Worm (Caenorhabditis elegans) whole organism, L3 larva: ENCODE results near the gene spas-1.

ENCODE experiments used
- R02D3.7 ChIP-seq: fragments of 150-350 bp; optimal IDR thresholded peaks from 2 replicates; lab custom pipeline; 2014; ENCODE audit warnings: missing biosample characterization, missing genetic modification characterization
- aly-2 ChIP-seq: fragments of 150-350 bp; optimal IDR thresholded peaks from 2 replicates; lab custom pipeline; 2014; ENCODE audit warnings: missing biosample characterization, missing genetic modification characterization
- ama-1 ChIP-seq: fragments of 150-350 bp; optimal IDR thresholded peaks from 2 replicates; lab custom pipeline; 2018
- ceh-16 ChIP-seq: sonication (generic microtip); optimal IDR thresholded peaks from 2 replicates; lab custom pipeline; 2017; ENCODE audit warnings: missing biosample characterization, missing genetic modification characterization
- ceh-28 ChIP-seq: fragments of 150-350 bp; optimal IDR thresholded peaks from 2 replicates; lab custom pipeline; 2014; ENCODE audit warnings: missing biosample characterization, missing genetic modification reagents, missing genetic modification characterization
- daf-12 ChIP-seq: fragments of 150-350 bp; optimal IDR thresholded peaks from 2 replicates; lab custom pipeline; 2014; ENCODE audit warnings: missing biosample characterization, missing genetic modification reagents, missing genetic modification characterization
- egl-27 ChIP-seq: sonication (generic microtip); optimal IDR thresholded peaks from 4 replicates; lab custom pipeline; 2017; ENCODE audit warnings: missing biosample characterization, missing genetic modification reagents, missing genetic modification characterization
- egl-5 ChIP-seq: fragments of 150-350 bp; optimal IDR thresholded peaks from 2 replicates; lab custom pipeline; 2017; ENCODE audit warnings: missing biosample characterization, missing genetic modification reagents, missing genetic modification characterization, inconsistent platforms
- elt-1 ChIP-seq: fragments of 150-350 bp; optimal IDR thresholded peaks from 2 replicates; lab custom pipeline; 2014; ENCODE audit warnings: missing biosample characterization, missing genetic modification characterization
- elt-2 ChIP-seq: sonication (generic microtip); optimal IDR thresholded peaks from 2 replicates; lab custom pipeline; 2016; ENCODE audit warnings: missing genetic modification reagents, mild to moderate bottlenecking, missing genetic modification characterization, missing compliant biosample characterization
- elt-3 ChIP-seq, 3 experiments: fragments of 150-350 bp in 1 of 3; sonication (generic microtip) in 2 of 3; optimal IDR thresholded peaks; 2 replicates in 2 of 3; 4 replicates in 1 of 3; lab custom pipeline; 2014 to 2017; ENCODE audit warnings: missing biosample characterization in 3 of 3, missing genetic modification characterization in 3 of 3
- fkh-10 ChIP-seq: sonication (generic microtip); optimal IDR thresholded peaks from 2 replicates; lab custom pipeline; 2017; ENCODE audit warnings: missing biosample characterization, missing genetic modification reagents, missing genetic modification characterization
- fos-1 ChIP-seq: fragments of 150-350 bp; optimal IDR thresholded peaks from 2 replicates; lab custom pipeline; 2014; ENCODE audit warnings: missing biosample characterization, missing genetic modification characterization
- hmg-11 ChIP-seq: sonication (generic microtip); optimal IDR thresholded peaks from 2 replicates; lab custom pipeline; 2016; ENCODE audit warnings: missing genetic modification characterization, missing compliant biosample characterization
- jun-1 ChIP-seq: fragments of 150-350 bp; optimal IDR thresholded peaks from 2 replicates; lab custom pipeline; 2014; ENCODE audit warnings: missing biosample characterization, missing genetic modification reagents, missing genetic modification characterization
- lin-15B ChIP-seq: fragments of 150-350 bp; optimal IDR thresholded peaks from 2 replicates; lab custom pipeline; 2014; ENCODE audit warnings: missing biosample characterization, missing genetic modification characterization
- lsy-12 ChIP-seq: sonication (generic microtip); optimal IDR thresholded peaks from 2 replicates; lab custom pipeline; 2016; ENCODE audit warnings: mild to moderate bottlenecking, missing genetic modification characterization, missing compliant biosample characterization
- mdl-1 ChIP-seq: fragments of 150-350 bp; optimal IDR thresholded peaks from 2 replicates; lab custom pipeline; 2014; ENCODE audit warnings: missing biosample characterization, missing genetic modification characterization
- nfya-1 ChIP-seq: sonication (generic microtip); optimal IDR thresholded peaks from 2 replicates; lab custom pipeline; 2017; ENCODE audit warnings: missing genetic modification characterization, mild to moderate bottlenecking, missing compliant biosample characterization, antibody characterized with exemption, moderate library complexity; ENCODE audit not compliant: insufficient read depth
- nhr-11 ChIP-seq: fragments of 150-350 bp; optimal IDR thresholded peaks from 2 replicates; lab custom pipeline; 2014; ENCODE audit warnings: missing biosample characterization, missing genetic modification characterization
- nhr-23 ChIP-seq: fragments of 150-350 bp; optimal IDR thresholded peaks from 2 replicates; lab custom pipeline; 2014; ENCODE audit warnings: missing biosample characterization, missing genetic modification reagents, missing genetic modification characterization
- nhr-237 ChIP-seq: fragments of 150-350 bp; optimal IDR thresholded peaks from 2 replicates; lab custom pipeline; 2014; ENCODE audit warnings: missing biosample characterization, missing genetic modification characterization
- nhr-25 ChIP-seq: sonication (generic microtip); optimal IDR thresholded peaks from 2 replicates; lab custom pipeline; 2017; ENCODE audit warnings: missing biosample characterization, missing genetic modification characterization
- nhr-28 ChIP-seq: fragments of 150-350 bp; optimal IDR thresholded peaks from 2 replicates; lab custom pipeline; 2014; ENCODE audit warnings: missing biosample characterization, missing genetic modification characterization
- nhr-43 ChIP-seq: sonication (generic microtip); optimal IDR thresholded peaks from 2 replicates; lab custom pipeline; 2016; ENCODE audit warnings: mild to moderate bottlenecking, missing genetic modification characterization, missing compliant biosample characterization; ENCODE audit not compliant: poor library complexity, severe bottlenecking
- pqm-1 ChIP-seq: fragments of 150-350 bp; optimal IDR thresholded peaks from 2 replicates; lab custom pipeline; 2017; ENCODE audit warnings: missing biosample characterization, missing genetic modification characterization, inconsistent platforms
- skn-1 ChIP-seq: fragments of 150-350 bp; optimal IDR thresholded peaks from 2 replicates; lab custom pipeline; 2014; ENCODE audit warnings: missing biosample characterization, missing genetic modification characterization
- unc-39 ChIP-seq: sonication (generic microtip); optimal IDR thresholded peaks from 4 replicates; lab custom pipeline; 2017; ENCODE audit warnings: missing biosample characterization, missing genetic modification characterization
- unc-62 ChIP-seq: fragments of 150-350 bp; sonication (generic microtip); optimal IDR thresholded peaks from 4 replicates; lab custom pipeline; 2014; ENCODE audit warnings: missing biosample characterization, missing genetic modification reagents, missing genetic modification characterization
- zag-1 ChIP-seq: fragments of 150-350 bp; optimal IDR thresholded peaks from 2 replicates; lab custom pipeline; 2014; ENCODE audit warnings: missing biosample characterization, missing genetic modification characterization
- ztf-4 ChIP-seq: fragments of 150-350 bp; optimal IDR thresholded peaks from 2 replicates; lab custom pipeline; 2014; ENCODE audit warnings: missing biosample characterization, missing genetic modification characterization

Gene spas-1

DNA sequence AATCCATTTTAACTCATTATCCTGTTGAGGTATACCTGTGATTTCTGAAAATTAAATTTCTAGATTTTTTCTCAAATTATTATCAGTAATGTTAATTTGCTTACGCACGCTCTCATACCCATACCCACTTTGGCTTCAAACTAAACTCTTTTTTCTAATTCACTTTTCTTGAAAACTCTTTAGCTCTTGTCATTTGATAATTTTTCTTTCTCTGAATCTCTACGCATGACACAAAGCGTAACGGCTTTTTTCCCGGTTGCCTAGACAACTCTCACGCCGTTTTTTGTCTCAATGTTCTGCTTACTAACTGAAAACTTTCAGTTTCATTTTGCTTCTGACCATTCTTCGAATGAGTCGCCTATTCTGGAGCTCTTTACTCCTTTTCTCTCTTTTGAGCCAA, 41.6 kb upstream of the spas-1 start, which contains the start of gene B0222.1:
B0222.1 (plus strand) TSS at position 306 of the 400 bp plus-strand sequence.
- TF ChIP-seq ama-1 (lab: Kevin White, UChicago) (no peak), elt-3 (tag; optimal IDR thresholded peaks at IDR 0.05; lab: Kevin White, UChicago) (no peak), hmg-11 (tag; lab: Kevin White, UChicago) (no peak), nhr-11 (tag; lab: Kevin White, UChicago) (peak; percentile 3), fkh-10 (no peak), lsy-12 (tag; lab: Kevin White, UChicago) (no peak), daf-12 (tag; lab: Kevin White, UChicago) (no peak), unc-39 (no peak), nhr-23 (tag; lab: Kevin White, UChicago) (no peak)

DNA sequence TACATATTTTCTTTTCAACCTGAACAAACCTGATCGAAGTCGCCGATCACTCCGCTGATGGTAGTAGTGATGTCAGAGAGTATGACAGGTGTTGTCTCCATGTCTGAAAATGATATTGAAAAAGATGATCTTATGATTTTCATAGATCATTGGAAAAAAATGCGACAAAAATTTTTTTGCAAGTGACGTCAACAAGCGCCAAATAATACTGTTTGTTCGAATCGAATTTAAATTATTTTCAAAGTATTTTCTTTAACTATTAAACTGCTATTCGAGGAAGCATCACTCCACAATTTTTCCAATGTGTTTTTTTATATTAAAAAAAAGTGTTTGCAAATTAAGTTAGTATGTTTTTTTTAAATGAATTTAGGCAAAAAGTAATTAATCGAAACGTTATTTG, 38.0 kb upstream of the spas-1 start, which contains the start of gene pitr-2:
pitr-2 (minus strand) TSS at position 101 of the 400 bp plus-strand sequence.
- no peak for TF ChIP-seq nhr-25
- no peak for TF ChIP-seq lin-15B (tag; lab: Kevin White, UChicago)
- TF ChIP-seq nhr-237, result no peak
- TF ChIP-seq zag-1 (tag; lab: Kevin White, UChicago), result no peak
- TF ChIP-seq ztf-4, result no peak
- no peak for TF ChIP-seq aly-2 (tag; lab: Kevin White, UChicago)
- TF ChIP-seq ceh-28 (tag; lab: Kevin White, UChicago), result no peak
- no peak for TF ChIP-seq daf-12 (tag; lab: Kevin White, UChicago)
- TF ChIP-seq egl-27 (tag; lab: Kevin White, UChicago), result no peak
- TF ChIP-seq nhr-43 (tag; lab: Kevin White, UChicago), result no peak
- no peak for TF ChIP-seq elt-2
- TF ChIP-seq egl-5 (tag; lab: Kevin White, UChicago), result no peak

DNA sequence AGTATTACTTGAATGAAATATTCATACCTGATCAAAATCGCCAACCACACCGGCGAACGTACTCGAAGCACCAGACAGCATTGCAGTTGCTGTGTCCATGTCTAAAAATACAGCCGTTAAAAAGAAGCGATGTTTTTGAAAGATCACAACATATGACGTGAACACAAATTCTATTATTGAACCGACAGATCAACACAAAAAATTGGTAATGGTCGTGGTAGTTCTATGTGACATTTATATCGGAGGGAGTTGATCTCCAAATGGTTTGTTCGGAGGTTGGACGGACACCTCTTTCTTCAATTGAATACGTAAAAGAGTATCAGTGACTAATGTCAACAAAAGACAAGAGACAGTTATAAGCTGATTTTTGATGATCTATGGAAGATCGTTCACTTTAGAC, 34.3 kb upstream of the spas-1 start, which contains the start of gene pitr-3:
pitr-3 (minus strand) TSS at position 101 of the 400 bp plus-strand sequence.
- TF ChIP-seq skn-1 (tag; lab: Kevin White, UChicago), result no peak
- no peak for TF ChIP-seq nhr-23 (tag; lab: Kevin White, UChicago)
- no peak for TF ChIP-seq fos-1
- no peak for TF ChIP-seq unc-62 (GFP tag; lab: Kevin White, UChicago)
- TF ChIP-seq nhr-28 (tag; lab: Kevin White, UChicago), result no peak
- no peak for TF ChIP-seq nhr-43 (tag; lab: Kevin White, UChicago)
- TF ChIP-seq lin-15B (tag; lab: Kevin White, UChicago), result no peak
- TF ChIP-seq daf-12 (tag; lab: Kevin White, UChicago), result no peak
- TF ChIP-seq unc-39, result no peak
- no peak for TF ChIP-seq jun-1 (tag; lab: Kevin White, UChicago)

DNA sequence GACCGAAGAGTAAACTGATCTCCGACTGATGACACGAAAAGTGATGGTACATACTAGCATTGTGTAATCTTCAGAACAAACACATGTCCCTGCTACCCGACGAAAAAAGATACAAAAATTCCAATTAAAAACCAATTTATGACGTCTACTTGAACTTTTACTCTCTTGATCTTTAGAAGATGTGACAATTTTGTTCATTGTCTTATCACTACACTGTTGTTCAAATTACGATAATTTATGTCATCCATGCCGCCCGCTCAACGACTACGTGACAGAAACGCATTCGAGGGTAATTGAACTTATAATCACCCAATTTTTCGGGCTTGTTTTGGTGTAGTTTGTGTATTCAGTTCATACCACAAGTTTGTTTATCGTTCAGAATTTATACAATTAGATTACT, 31.7 kb upstream of the spas-1 start:
- TF ChIP-seq mdl-1 (tag; lab: Kevin White, UChicago), result no peak
- TF ChIP-seq nhr-25, result peak; percentile 25
- no peak for TF ChIP-seq daf-12 (tag; lab: Kevin White, UChicago)
- TF ChIP-seq zag-1 (tag; lab: Kevin White, UChicago), result no peak
- TF ChIP-seq nhr-23 (tag; lab: Kevin White, UChicago), result peak; percentile 5

DNA sequence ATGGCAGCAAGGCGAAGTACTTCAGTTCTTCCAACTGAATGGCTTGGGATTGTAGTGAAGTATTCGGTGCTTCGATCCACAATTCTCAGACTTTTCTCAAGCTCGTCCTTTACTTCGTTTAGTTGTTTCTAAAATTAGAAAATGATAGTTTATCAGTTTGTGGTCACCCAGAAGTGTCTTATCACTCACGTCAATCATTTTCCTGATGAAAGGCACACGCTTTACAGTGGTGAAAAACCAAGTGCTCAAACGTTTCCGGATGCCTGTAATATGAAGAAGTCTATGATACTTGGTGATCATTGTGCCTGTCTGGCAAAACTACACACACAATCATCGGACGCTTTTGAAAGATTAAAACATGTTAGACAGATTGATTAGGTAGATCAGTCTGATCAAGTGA, 29.4 kb upstream of the spas-1 start:
- no peak for TF ChIP-seq fkh-10
- no peak for TF ChIP-seq zag-1 (tag; lab: Kevin White, UChicago)
- TF ChIP-seq R02D3.7 (tag; lab: Kevin White, UChicago), result no peak
- no peak for TF ChIP-seq ceh-16 (tag; lab: Kevin White, UChicago)
- TF ChIP-seq nhr-28 (tag; lab: Kevin White, UChicago), result no peak
- no peak for TF ChIP-seq elt-1
- TF ChIP-seq elt-2, result peak; percentile 68
- peak; percentile 13 for TF ChIP-seq pqm-1 (tag; lab: Kevin White, UChicago)

DNA sequence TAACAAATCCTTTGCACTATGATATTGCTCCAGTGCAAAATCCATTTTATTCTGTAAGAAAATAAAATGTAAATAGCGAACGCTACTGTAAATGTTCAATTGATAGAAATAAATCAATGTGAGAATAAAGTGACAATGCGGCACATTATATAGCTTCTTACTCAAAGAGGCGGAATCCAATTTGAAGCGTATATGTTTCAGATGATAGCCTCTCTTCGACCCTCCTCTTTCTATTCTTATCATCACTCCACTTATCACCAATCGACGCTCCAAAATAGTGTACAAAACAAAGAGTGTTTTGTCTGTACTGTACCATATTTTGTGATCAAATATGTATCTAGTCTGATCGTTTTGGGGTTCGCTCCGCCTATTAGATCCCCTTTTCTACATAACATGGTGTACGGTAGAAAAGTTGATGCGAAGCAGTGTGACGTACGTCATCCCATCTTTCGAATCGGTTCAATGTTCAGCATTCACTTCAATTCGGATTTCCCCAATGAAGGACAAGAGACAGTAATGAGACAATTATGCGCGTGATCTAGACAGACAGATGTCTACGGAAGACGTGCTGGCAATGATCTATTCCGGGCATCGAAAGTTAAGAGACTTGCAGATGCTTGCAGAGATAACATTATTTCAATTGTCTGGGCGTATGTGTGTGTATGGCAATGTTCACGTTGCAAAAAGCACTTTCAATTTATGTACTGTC, 28.6 kb upstream of the spas-1 start, which contains the start of gene spl-2:
spl-2 (minus strand) TSS at position 51 of the 709 bp plus-strand sequence.
- TF ChIP-seq elt-2 (peak; percentile 34), nhr-25 (peak; percentile 67), elt-1 (peak; percentile 51), ztf-4 (no peak), nfya-1 (peak; percentile 6), ceh-28 (tag; lab: Kevin White, UChicago) (no peak), nhr-23 (tag; lab: Kevin White, UChicago) (peak; percentile 47), nhr-43 (tag; lab: Kevin White, UChicago) (peak; percentile 76)
